Worm (Caenorhabditis elegans) whole organism, mixed stage, embryonic: ENCODE results near the gene tcc-1.

ENCODE experiments used
- ceh-39 ChIP-seq: fragments of 150-350 bp; optimal IDR thresholded peaks from 2 replicates; lab custom pipeline; 2014; ENCODE audit warnings: missing biosample characterization, missing genetic modification characterization
- ceh-43 ChIP-seq: fragments of 200-800 bp; sonication (Bioruptor generic); optimal IDR thresholded peaks from 2 replicates; lab custom pipeline; 2018; ENCODE audit warnings: mild to moderate bottlenecking, missing genetic modification characterization, moderate library complexity, missing compliant biosample characterization
- elt-3 ChIP-seq: fragments of 150-350 bp; optimal IDR thresholded peaks from 2 replicates; lab custom pipeline; 2014; ENCODE audit warnings: missing biosample characterization, missing genetic modification characterization
- hlh-1 ChIP-seq: fragments of 150-350 bp; optimal IDR thresholded peaks from 2 replicates; lab custom pipeline; 2014; ENCODE audit warnings: missing biosample characterization, missing genetic modification reagents, missing genetic modification characterization
- nhr-12 ChIP-seq: fragments of 150-350 bp; optimal IDR thresholded peaks from 2 replicates; lab custom pipeline; 2014; ENCODE audit warnings: missing biosample characterization, missing genetic modification characterization
- nhr-2 ChIP-seq: fragments of 150-350 bp; optimal IDR thresholded peaks from 2 replicates; lab custom pipeline; 2014; ENCODE audit warnings: missing biosample characterization, missing genetic modification characterization
- nhr-28 ChIP-seq: fragments of 150-350 bp; optimal IDR thresholded peaks from 2 replicates; lab custom pipeline; 2014; ENCODE audit warnings: missing biosample characterization, missing genetic modification characterization
- pha-4 ChIP-seq: fragments of 150-350 bp; optimal IDR thresholded peaks from 2 replicates; lab custom pipeline; 2018; ENCODE audit warnings: missing biosample characterization, missing genetic modification reagents, missing genetic modification characterization
- unc-62 ChIP-seq: fragments of 150-350 bp; optimal IDR thresholded peaks from 2 replicates; lab custom pipeline; 2014; ENCODE audit warnings: missing biosample characterization, missing genetic modification reagents, missing genetic modification characterization
- ztf-11 ChIP-seq: fragments of 150-350 bp; optimal IDR thresholded peaks from 2 replicates; lab custom pipeline; 2014; ENCODE audit warnings: missing biosample characterization, missing genetic modification characterization

ce11 chrV:17812127-17812526 lies 43.7 kb downstream of the tcc-1 start:
- no peak for TF ChIP-seq nhr-2 (tag; lab: Kevin White, UChicago)
- TF ChIP-seq nhr-28 (tag; lab: Kevin White, UChicago) = no peak
- TF ChIP-seq unc-62 (GFP tag; lab: Kevin White, UChicago) = no peak
- TF ChIP-seq pha-4 (tag; lab: Kevin White, UChicago) = no peak
- no peak for TF ChIP-seq ceh-43
- no peak for TF ChIP-seq elt-3 (tag; lab: Kevin White, UChicago)
- TF ChIP-seq nhr-12 (tag; lab: Kevin White, UChicago) = no peak
- TF ChIP-seq ztf-11 (tag; lab: Kevin White, UChicago) = no peak
- TF ChIP-seq hlh-1 (tag; lab: Kevin White, UChicago) = no peak
- TF ChIP-seq ceh-39 (tag; lab: Kevin White, UChicago) = no peak
